Worm (Caenorhabditis elegans) whole organism, young adult: Measurements from ENCODE around the gene srh-206.

Experiments used
- B0261.1 ChIP-seq: sonication (generic microtip); optimal IDR thresholded peaks from 2 replicates; lab custom pipeline; 2016; ENCODE audit warnings: mild to moderate bottlenecking, missing genetic modification characterization, moderate library complexity, missing compliant biosample characterization
- D2030.7 ChIP-seq: fragments of 200-800 bp; sonication (Bioruptor generic); IDR thresholded peaks from 2 replicates; pipeline ENCODE4 v1.3.6; 2022; ENCODE audit warnings: missing genetic modification reagents, missing genetic modification characterization, missing compliant biosample characterization
- F23B12.7 ChIP-seq: sonication (generic microtip); optimal IDR thresholded peaks from 2 replicates; lab custom pipeline; 2017; ENCODE audit warnings: missing genetic modification characterization, mild to moderate bottlenecking, missing compliant biosample characterization, antibody characterized with exemption, moderate library complexity; ENCODE audit not compliant: insufficient read depth
- K11D2.4 ChIP-seq: fragments of 200-800 bp; sonication (Bioruptor generic); IDR thresholded peaks from 2 replicates; pipeline ENCODE4 v1.3.6; 2022; ENCODE audit warnings: missing genetic modification reagents, missing genetic modification characterization, missing compliant biosample characterization
- egrh-3 ChIP-seq: fragments of 200-800 bp; sonication (Bioruptor generic); IDR thresholded peaks from 2 replicates; pipeline ENCODE4 v1.3.6; 2022; ENCODE audit warnings: missing genetic modification reagents, missing genetic modification characterization, missing compliant biosample characterization
- ets-4 ChIP-seq: fragments of 200-800 bp; sonication (Bioruptor generic); optimal IDR thresholded peaks from 2 replicates; lab custom pipeline; 2018; ENCODE audit warnings: mild to moderate bottlenecking, missing genetic modification characterization, missing compliant biosample characterization
- lin-26 ChIP-seq: fragments of 200-800 bp; sonication (Bioruptor generic); IDR thresholded peaks from 2 replicates; pipeline ENCODE4 v1.3.6; 2022; ENCODE audit warnings: missing genetic modification reagents, missing genetic modification characterization, missing compliant biosample characterization
- lsy-27 ChIP-seq: sonication (generic microtip); optimal IDR thresholded peaks from 2 replicates; lab custom pipeline; 2017; ENCODE audit warnings: missing genetic modification characterization, mild to moderate bottlenecking, missing compliant biosample characterization, antibody characterized with exemption, missing genotype, borderline replicate concordance; ENCODE audit not compliant: insufficient read depth
- sptf-2 ChIP-seq: fragments of 200-800 bp; sonication (Bioruptor generic); optimal IDR thresholded peaks from 2 replicates; lab custom pipeline; 2018; ENCODE audit warnings: mild to moderate bottlenecking, missing genetic modification characterization, missing compliant biosample characterization
- zim-3 ChIP-seq: sonication (generic microtip); optimal IDR thresholded peaks from 2 replicates; lab custom pipeline; 2017; ENCODE audit warnings: mild to moderate bottlenecking, missing genetic modification characterization, moderate library complexity, missing compliant biosample characterization
- ztf-28 ChIP-seq: fragments of 200-800 bp; sonication (Bioruptor generic); IDR thresholded peaks from 2 replicates; pipeline ENCODE4 v1.3.6; 2022; ENCODE audit warnings: missing genetic modification reagents, missing genetic modification characterization, missing compliant biosample characterization
- ztf-3 ChIP-seq: fragments of 200-800 bp; sonication (Bioruptor generic); optimal IDR thresholded peaks from 2 replicates; lab custom pipeline; 2018; ENCODE audit warnings: mild to moderate bottlenecking, missing genetic modification characterization, missing compliant biosample characterization

DNA sequence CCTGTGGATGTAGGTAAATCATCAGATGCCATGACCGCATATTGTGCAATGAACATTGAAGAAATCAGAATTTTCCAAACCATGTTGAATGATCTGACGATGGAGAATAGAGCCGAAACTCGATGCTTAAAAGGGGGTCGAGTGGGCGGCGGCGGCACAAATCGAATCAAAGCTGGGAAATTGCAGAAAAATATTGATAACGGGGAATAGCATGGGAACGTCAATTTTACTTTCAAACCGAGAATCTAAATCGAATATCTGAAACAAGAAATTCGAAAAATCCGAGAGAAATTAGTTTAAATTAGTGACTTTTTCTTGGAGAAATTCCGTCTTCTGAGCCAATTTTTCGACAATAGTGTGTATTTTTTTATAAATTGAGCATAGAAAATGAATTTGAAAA is 38.6 kb downstream of the srh-206 start, which contains the start of gene F09C6.10:
- TF ChIP-seq lin-26 (GFP tag; lab: Robert Waterston, UW) (no peak), F23B12.7 (tag; lab: Kevin White, UChicago) (no peak), K11D2.4 (no peak), B0261.1 (tag; lab: Kevin White, UChicago) (no peak), egrh-3 (no peak), ztf-3 (GFP tag; lab: Kevin White, UChicago) (no peak), lsy-27 (tag; lab: Kevin White, UChicago) (no peak), zim-3 (tag; lab: Kevin White, UChicago) (no peak), sptf-2 (no peak), D2030.7 (GFP tag; lab: Robert Waterston, UW) (no peak), ztf-28 (GFP tag; lab: Robert Waterston, UW) (no peak), ets-4 (GFP tag; lab: Kevin White, UChicago) (no peak)
